Fruit fly (Drosophila melanogaster): ENCODE measurements around the gene Uvrag.

dm6 chr2L:13272541-13272940, 14.0 kb upstream of the Uvrag start:
- no peak for TF ChIP-seq rn (GFP tag; IDR thresholded peaks at IDR 0.05)
- TF ChIP-seq Snoo (tag; optimal IDR thresholded peaks at IDR 0.05) = no peak
- TF ChIP-seq CG32121 (GFP tag; IDR thresholded peaks at IDR 0.05) = no peak
- TF ChIP-seq D1 (tag; optimal IDR thresholded peaks at IDR 0.05) = no peak
- no peak for TF ChIP-seq CG12605 (GFP tag; IDR thresholded peaks at IDR 0.05)
- no peak for TF ChIP-seq CG15710 (tag; optimal IDR thresholded peaks at IDR 0.05)
- TF ChIP-seq EcR (GFP tag; optimal IDR thresholded peaks at IDR 0.05) = no peak
- TF ChIP-seq CG17806 (tag; optimal IDR thresholded peaks at IDR 0.05) = no peak
- no peak for TF ChIP-seq CG4496 (GFP tag; IDR thresholded peaks at IDR 0.05)
